Fruit fly (Drosophila melanogaster): ENCODE measurements around the gene CG43815.

dm6 chr2L:3611762-3612424, 35.9 kb downstream of the CG43815 start:
- TF ChIP-seq kay (GFP tag; ENCODE audit: borderline replicate concordance): no peak
- TF ChIP-seq CG7045 (GFP tag; optimal IDR thresholded peaks at IDR 0.05): no peak
- no peak for TF ChIP-seq Crg-1 (GFP tag; optimal IDR thresholded peaks at IDR 0.05)
- TF ChIP-seq bab1 (GFP tag; optimal IDR thresholded peaks at IDR 0.05): no peak
- TF ChIP-seq CG11617 (GFP tag; optimal IDR thresholded peaks at IDR 0.05): no peak
- TF ChIP-seq Mnt (GFP tag; optimal IDR thresholded peaks at IDR 0.05): no peak
- TF ChIP-seq cic (GFP tag; optimal IDR thresholded peaks at IDR 0.05): no peak
- TF ChIP-seq pad (GFP tag; optimal IDR thresholded peaks at IDR 0.05): no peak
- no peak for TF ChIP-seq Clk (GFP tag; optimal IDR thresholded peaks at IDR 0.05)
- no peak for TF ChIP-seq toe (GFP tag; optimal IDR thresholded peaks at IDR 0.05)
- no peak for TF ChIP-seq tj (GFP tag; optimal IDR thresholded peaks at IDR 0.05)
- no peak for TF ChIP-seq cnc (optimal IDR thresholded peaks at IDR 0.05)
- no peak for TF ChIP-seq Hr96 (GFP tag; optimal IDR thresholded peaks at IDR 0.05)

Data from whole organism, adult.